Worm (Caenorhabditis elegans) whole organism, midembryonic: ENCODE data around the gene F17A2.13.

Source experiments
- T22C8.4 ChIP-seq: fragments of 200-800 bp; sonication (Bioruptor generic); IDR thresholded peaks from 2 replicates; pipeline ENCODE4 v1.3.6; 2022; ENCODE audit warnings: missing genetic modification characterization, missing compliant biosample characterization
- cog-1 ChIP-seq: sonication (generic microtip); optimal IDR thresholded peaks from 2 replicates; lab custom pipeline; 2016; ENCODE audit warnings: missing genetic modification characterization, missing compliant biosample characterization
- flt-1 ChIP-seq: fragments of 200-800 bp; sonication (Bioruptor generic); IDR thresholded peaks from 2 replicates; pipeline ENCODE4 v1.3.6; 2022; ENCODE audit warnings: missing genetic modification characterization, missing compliant biosample characterization
- klf-2 ChIP-seq: fragments of 200-800 bp; sonication (Bioruptor generic); conservative IDR thresholded peaks from 2 replicates; pipeline ENCODE4 v1.3.6; 2022; ENCODE audit warnings: missing genetic modification reagents, missing genetic modification characterization, missing compliant biosample characterization
- med-1 ChIP-seq: sonication (generic microtip); optimal IDR thresholded peaks from 2 replicates; lab custom pipeline; 2017; ENCODE audit warnings: missing genetic modification characterization, mild to moderate bottlenecking, missing compliant biosample characterization, antibody characterized with exemption, missing genetic modification reagents; ENCODE audit not compliant: insufficient read depth
- ref-1 ChIP-seq: fragments of 200-800 bp; sonication (Bioruptor generic); conservative IDR thresholded peaks from 2 replicates; pipeline ENCODE4 v1.3.6; 2022; ENCODE audit warnings: missing genetic modification reagents, missing genetic modification characterization, missing compliant biosample characterization
- tab-1 ChIP-seq: fragments of 200-800 bp; sonication (Bioruptor generic); IDR thresholded peaks from 2 replicates; pipeline ENCODE4 v1.3.6; 2022; ENCODE audit warnings: missing genetic modification characterization, missing compliant biosample characterization
- ztf-23 ChIP-seq: fragments of 200-800 bp; sonication (Bioruptor generic); IDR thresholded peaks from 2 replicates; pipeline ENCODE4 v1.3.6; 2022; ENCODE audit warnings: missing genetic modification reagents, missing genetic modification characterization, missing compliant biosample characterization
- ztf-29 ChIP-seq: fragments of 200-800 bp; sonication (Bioruptor generic); IDR thresholded peaks from 2 replicates; pipeline ENCODE4 v1.3.6; 2022; ENCODE audit warnings: missing genetic modification reagents, missing genetic modification characterization, missing compliant biosample characterization

F17A2.13 gene

DNA sequence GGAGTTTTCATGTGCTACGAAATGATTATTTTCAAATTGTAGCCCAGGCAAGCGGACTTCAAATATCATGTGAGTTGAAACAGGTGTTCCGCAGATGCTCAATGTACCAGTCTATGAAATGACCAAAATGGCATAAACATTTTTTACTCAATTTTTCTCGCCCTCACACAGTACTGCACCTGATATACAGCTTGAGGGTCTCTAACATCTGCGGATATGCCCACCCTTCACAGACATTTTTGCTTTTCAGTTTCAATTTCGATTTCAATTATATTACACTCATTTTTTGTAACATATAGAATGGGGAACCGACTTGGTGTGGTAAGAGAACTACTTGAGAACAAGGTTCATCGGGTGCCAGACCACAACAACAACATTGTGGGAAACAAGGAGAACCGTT, 25.3 kb downstream of the F17A2.13 start, which contains the start of gene F42F12.11:
F42F12.11 (plus strand) TSS at position 301 of the 400 bp plus-strand sequence.
- TF ChIP-seq ztf-23 (no peak), T22C8.4 (GFP tag; lab: Robert Waterston, UW) (no peak), flt-1 (GFP tag; lab: Robert Waterston, UW) (no peak), klf-2 (GFP tag; lab: Robert Waterston, UW) (no peak), tab-1 (GFP tag; lab: Robert Waterston, UW) (no peak), ref-1 (GFP tag; lab: Robert Waterston, UW) (no peak), cog-1 (no peak), med-1 (no peak), ztf-29 (GFP tag; lab: Robert Waterston, UW) (no peak)

DNA sequence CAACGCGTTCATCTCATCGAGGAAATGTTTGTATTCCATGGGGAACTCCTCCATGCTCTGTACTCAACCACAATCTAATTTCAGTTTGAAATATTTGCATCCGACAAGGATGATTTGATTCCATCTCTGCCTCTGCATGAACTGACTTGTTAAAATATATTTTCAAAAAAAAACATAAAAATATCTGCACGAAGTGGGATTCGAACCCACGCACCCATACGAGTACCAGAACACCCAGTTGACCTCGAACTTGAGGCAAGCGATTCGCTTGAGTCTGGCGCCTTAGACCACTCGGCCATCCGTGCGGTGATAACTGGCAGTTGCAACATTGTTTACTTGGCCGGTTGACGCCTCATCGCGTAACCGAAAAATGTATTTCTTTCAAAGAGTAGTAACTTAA, 26.4 kb downstream of the F17A2.13 start:
- TF ChIP-seq T22C8.4 (GFP tag; lab: Robert Waterston, UW), result 0 out of 2 replicates have a peak, but pooled peaks have one; percentile 19
- TF ChIP-seq ref-1 (GFP tag; lab: Robert Waterston, UW), result 0 out of 2 replicates have a peak, but pooled peaks have one; percentile 21
- 0 out of 2 replicates have a peak, but pooled peaks have one; percentile 31 for TF ChIP-seq ztf-29 (GFP tag; lab: Robert Waterston, UW)
- TF ChIP-seq klf-2 (GFP tag; lab: Robert Waterston, UW), result no peak; the same call in 1 of the 2 replicates
- TF ChIP-seq cog-1, result no peak
- no peak for TF ChIP-seq flt-1 (GFP tag; lab: Robert Waterston, UW)
- TF ChIP-seq med-1, result no peak
- peak; percentile 73; the same call in 1 of the 2 replicates for TF ChIP-seq tab-1 (GFP tag; lab: Robert Waterston, UW)
- 0 out of 2 replicates have a peak, but pooled peaks have one; percentile 7 for TF ChIP-seq ztf-23

DNA sequence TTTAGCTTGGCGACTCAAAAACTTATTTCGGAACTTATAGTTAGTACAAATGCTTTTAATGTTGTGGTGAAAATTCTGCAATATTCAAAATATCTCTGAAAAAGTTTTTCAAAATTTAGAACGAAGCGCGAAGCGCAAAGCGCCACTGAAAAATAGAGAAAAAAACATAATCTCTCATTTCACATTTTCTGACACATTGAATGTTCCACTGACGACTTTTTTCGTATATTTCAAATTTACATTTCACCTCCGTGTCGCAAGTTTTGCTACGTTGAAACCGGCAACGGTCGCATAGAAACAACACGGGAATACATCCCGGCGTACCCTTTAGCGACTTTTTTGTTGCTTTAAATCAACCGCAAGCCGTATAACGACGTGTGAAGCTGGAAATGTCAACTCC, 26.9 kb downstream of the F17A2.13 start, which contains the start of gene F42F12.14:
F42F12.14 (plus strand) TSS at position 301 of the 400 bp plus-strand sequence.
- TF ChIP-seq ztf-23 (no peak), T22C8.4 (GFP tag; lab: Robert Waterston, UW) (no peak), cog-1 (no peak), tab-1 (GFP tag; lab: Robert Waterston, UW) (no peak), med-1 (no peak), flt-1 (GFP tag; lab: Robert Waterston, UW) (no peak), ztf-29 (GFP tag; lab: Robert Waterston, UW) (no peak), klf-2 (GFP tag; lab: Robert Waterston, UW) (no peak), ref-1 (GFP tag; lab: Robert Waterston, UW) (no peak)

DNA sequence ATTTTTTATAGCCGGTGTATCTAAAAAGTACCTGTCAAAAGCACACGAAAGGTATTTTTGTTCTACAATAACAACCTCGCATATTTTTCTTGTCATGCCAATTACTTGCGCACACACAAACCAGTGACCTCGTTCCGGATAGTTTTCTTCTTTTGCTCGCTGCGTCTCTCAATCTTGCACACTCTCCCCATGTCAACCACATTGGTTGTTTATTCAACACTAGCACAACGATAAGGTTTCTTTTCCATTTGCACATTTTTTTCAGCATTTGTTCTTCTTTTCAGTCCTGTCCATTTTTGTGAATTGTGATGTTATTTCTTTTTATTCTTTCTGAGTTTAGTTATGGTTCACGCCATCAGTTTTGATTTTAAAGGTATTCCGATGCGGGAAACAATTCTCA, 28.8 kb downstream of the F17A2.13 start, which contains the start of gene F42F12.3:
F42F12.3 (plus strand) TSS at position 372 of the 400 bp plus-strand sequence.
- TF ChIP-seq tab-1 (GFP tag; lab: Robert Waterston, UW) (no peak), T22C8.4 (GFP tag; lab: Robert Waterston, UW) (no peak), ztf-29 (GFP tag; lab: Robert Waterston, UW) (no peak), ref-1 (GFP tag; lab: Robert Waterston, UW) (no peak), klf-2 (GFP tag; lab: Robert Waterston, UW) (no peak), ztf-23 (no peak), flt-1 (GFP tag; lab: Robert Waterston, UW) (no peak), cog-1 (no peak), med-1 (no peak)

DNA sequence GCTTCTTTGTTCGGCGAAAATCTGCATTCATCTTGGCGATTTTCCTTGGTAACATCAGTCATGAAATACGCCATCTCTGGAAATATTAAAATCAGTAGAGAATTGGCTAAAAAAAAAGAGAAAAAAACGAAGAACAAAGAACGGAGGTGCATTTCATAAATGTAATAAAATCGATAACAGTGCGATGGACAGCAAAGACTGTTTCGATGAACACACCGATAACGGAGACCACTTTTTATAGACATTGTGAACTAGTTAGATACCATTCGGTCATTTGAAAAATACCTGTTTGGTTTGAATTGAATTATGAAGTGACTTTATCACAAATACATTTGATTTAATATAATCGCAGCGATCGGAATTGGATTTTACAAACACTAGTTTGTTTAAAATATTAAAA, 31.4 kb downstream of the F17A2.13 start, which contains the start of gene F42F12.4:
F42F12.4 (minus strand) TSS at position 76 of the 400 bp plus-strand sequence.
- TF ChIP-seq cog-1 (no peak), ztf-29 (GFP tag; lab: Robert Waterston, UW) (no peak), med-1 (no peak), tab-1 (GFP tag; lab: Robert Waterston, UW) (no peak), T22C8.4 (GFP tag; lab: Robert Waterston, UW) (no peak), ref-1 (GFP tag; lab: Robert Waterston, UW) (no peak), flt-1 (GFP tag; lab: Robert Waterston, UW) (no peak), ztf-23 (no peak), klf-2 (GFP tag; lab: Robert Waterston, UW) (no peak)

DNA sequence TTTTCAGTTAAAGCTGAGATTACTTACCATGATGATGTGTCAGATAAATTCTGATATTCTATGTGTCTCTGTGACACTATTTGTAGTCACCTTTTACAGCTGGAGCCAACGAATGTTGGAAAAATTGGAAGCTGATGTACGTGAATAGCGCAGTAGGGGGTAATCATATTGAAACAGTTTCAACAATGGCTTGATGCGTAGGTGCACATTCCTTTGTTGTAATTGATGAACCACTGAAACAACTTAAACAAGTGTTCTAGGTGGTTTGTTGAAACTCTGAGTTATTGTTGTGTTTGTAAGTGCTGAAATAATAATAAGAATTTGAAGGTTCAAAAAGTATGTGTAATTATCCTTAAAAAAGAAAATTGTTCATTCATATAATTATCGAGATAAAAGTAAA, 35.1 kb downstream of the F17A2.13 start, which contains the start of gene nspc-12:
nspc-12 (minus strand) TSS at position 101 of the 400 bp plus-strand sequence.
- no peak for TF ChIP-seq ztf-29 (GFP tag; lab: Robert Waterston, UW)
- TF ChIP-seq flt-1 (GFP tag; lab: Robert Waterston, UW), result no peak

DNA sequence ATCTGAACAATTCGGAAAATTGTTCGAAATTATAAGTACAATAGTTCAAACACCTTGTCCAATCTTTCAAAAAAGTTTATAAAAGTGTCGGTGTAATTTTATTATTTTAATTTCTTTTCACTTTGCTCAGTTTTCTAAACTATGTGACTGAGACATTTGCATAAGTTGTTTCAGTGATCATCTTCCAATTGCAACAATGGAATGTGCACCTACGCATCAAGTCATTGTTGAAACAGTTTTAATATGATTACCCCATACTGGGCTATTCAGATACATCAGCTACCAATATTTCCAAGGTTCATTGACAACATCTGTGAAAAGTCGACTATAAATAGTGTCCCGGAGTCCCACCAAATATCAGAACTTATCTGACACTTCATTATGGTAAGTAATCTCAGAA, 35.7 kb downstream of the F17A2.13 start, which contains the start of gene nspc-13:
nspc-13 (plus strand) TSS at position 301 of the 400 bp plus-strand sequence.
- TF ChIP-seq T22C8.4 (GFP tag; lab: Robert Waterston, UW), result no peak
- no peak for TF ChIP-seq flt-1 (GFP tag; lab: Robert Waterston, UW)
- TF ChIP-seq ztf-23, result no peak

DNA sequence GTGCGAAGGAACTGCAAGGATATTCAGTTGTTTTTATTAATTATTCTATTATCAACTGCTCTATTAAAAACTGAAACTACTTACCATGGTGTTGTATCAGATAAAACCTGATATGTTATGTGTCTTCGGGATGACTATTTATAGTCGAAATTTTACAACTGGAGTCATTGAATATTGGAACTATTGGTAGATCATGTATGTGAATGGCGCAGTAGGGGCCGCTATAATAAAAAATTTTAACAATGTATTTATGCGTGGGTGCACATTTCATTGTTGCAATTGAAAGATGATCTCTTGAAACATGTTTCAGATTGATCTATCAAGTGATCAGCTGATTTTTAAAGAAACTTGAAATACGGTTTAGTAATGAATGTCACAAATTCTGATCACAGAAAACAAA, 37.5 kb downstream of the F17A2.13 start, which contains the start of gene nspc-14:
nspc-14 (minus strand) TSS at position 101 of the 400 bp plus-strand sequence.
- TF ChIP-seq T22C8.4 (GFP tag; lab: Robert Waterston, UW) (no peak), ref-1 (GFP tag; lab: Robert Waterston, UW) (no peak), tab-1 (GFP tag; lab: Robert Waterston, UW) (no peak), cog-1 (no peak), ztf-23 (no peak), klf-2 (GFP tag; lab: Robert Waterston, UW) (no peak), ztf-29 (GFP tag; lab: Robert Waterston, UW) (no peak), flt-1 (GFP tag; lab: Robert Waterston, UW) (no peak), med-1 (no peak)

DNA sequence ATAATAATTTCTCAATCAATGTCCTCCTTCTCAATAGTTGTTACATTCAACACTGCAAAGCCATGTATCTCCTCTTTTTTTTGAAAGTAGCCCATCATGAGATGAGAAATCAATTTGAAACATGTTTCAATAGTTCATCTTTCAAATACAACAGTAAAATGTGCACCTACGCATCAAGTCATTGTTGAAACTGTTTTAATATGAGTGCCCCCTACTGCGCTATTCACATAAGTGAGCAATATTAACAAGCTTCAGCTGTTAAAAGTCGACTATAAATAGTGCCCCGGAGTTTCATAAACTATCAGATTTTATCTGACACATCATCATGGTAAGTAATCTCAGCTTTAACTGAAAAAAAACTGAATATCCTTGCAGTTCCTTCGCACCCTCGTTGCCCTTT, 39.0 kb downstream of the F17A2.13 start, which contains the start of the genes nspc-15 and F19H6.6:
nspc-15 (plus strand) TSS at position 301 of the 400 bp plus-strand sequence.
F19H6.6 (plus strand) TSS at position 384 of the 400 bp plus-strand sequence.
- TF ChIP-seq ztf-23, result no peak
- no peak for TF ChIP-seq T22C8.4 (GFP tag; lab: Robert Waterston, UW)
- no peak for TF ChIP-seq tab-1 (GFP tag; lab: Robert Waterston, UW)
- TF ChIP-seq med-1, result no peak
- TF ChIP-seq klf-2 (GFP tag; lab: Robert Waterston, UW), result no peak
- TF ChIP-seq ztf-29 (GFP tag; lab: Robert Waterston, UW), result no peak
- TF ChIP-seq cog-1, result no peak
- TF ChIP-seq flt-1 (GFP tag; lab: Robert Waterston, UW), result no peak
- no peak for TF ChIP-seq ref-1 (GFP tag; lab: Robert Waterston, UW)
